Fruit fly (Drosophila melanogaster): Measurements from ENCODE around the gene MED30.

MED30 gene

DNA sequence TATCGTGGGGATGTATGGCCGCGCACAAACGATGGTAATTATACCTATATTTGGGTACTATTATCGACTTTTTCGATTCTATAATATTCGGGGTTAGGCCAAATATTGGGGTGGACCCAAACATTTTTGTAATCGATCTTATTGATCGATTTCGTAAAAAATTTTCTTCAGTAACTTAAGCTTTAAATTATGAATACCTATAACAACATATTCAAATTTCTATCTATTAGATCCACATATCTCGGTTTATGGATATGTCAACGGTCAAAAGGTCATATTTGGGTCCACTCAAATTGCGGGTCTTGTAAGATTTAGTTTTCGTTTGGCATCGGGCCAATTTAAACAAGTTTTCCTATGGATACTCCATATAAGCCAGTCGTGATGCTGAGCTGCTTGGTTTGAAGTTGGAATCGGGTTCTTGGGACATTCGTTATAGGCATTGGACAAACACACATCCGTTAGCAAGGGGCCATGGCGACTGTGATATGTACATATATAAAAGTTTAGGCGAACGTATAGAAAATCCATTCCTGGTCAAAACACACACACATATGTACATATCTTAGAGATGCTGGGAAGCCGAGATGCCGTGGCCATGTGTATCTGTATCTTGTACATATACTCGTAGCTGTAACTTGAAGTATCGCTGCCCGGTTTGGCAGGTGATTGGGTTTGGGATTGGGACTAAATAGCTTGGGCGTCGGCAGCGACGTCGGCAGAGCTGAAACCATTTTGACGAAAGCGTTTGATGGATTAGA lies 46.5 kb upstream of the MED30 start (continued):
- TF ChIP-seq CG12769 (tag; optimal IDR thresholded peaks at IDR 0.05), result peak; percentile 66
- no peak for TF ChIP-seq Sin3A (optimal IDR thresholded peaks at IDR 0.05)
- peak; percentile 60 for TF ChIP-seq NfI (GFP tag; optimal IDR thresholded peaks at IDR 0.05)
- TF ChIP-seq disco-r (GFP tag; optimal IDR thresholded peaks at IDR 0.05), result no peak
- peak; percentile 59 for TF ChIP-seq CG10979 (tag; optimal IDR thresholded peaks at IDR 0.05)
- no peak for TF ChIP-seq ems (GFP tag; optimal IDR thresholded peaks at IDR 0.05)
- TF ChIP-seq dysf (GFP tag; IDR thresholded peaks at IDR 0.05), result peak; percentile 67
- peak; percentile 17 for TF ChIP-seq ERR (GFP tag; optimal IDR thresholded peaks at IDR 0.05)
- TF ChIP-seq pzg (GFP tag; optimal IDR thresholded peaks at IDR 0.05), result no peak
- TF ChIP-seq B-H2 (GFP tag; optimal IDR thresholded peaks at IDR 0.05), result peak; percentile 41
- peak; percentile 62; the same call in 1 of the 2 replicates for TF ChIP-seq CG32532 (GFP tag; IDR thresholded peaks at IDR 0.05)
- peak; percentile 57 for TF ChIP-seq her (GFP tag; optimal IDR thresholded peaks at IDR 0.05)
- TF ChIP-seq CG2889 (GFP tag; IDR thresholded peaks at IDR 0.05), result 0 out of 3 replicates have a peak, but pooled peaks have one; percentile 11
- TF ChIP-seq H2.0 (GFP tag; IDR thresholded peaks at IDR 0.05), result peak; percentile 14; the same call in 1 of the 2 replicates
- TF ChIP-seq NFAT (GFP tag; IDR thresholded peaks at IDR 0.05), result no peak
- no peak for TF ChIP-seq D (optimal IDR thresholded peaks at IDR 0.05)
- peak; percentile 28 for TF ChIP-seq D (GFP tag; optimal IDR thresholded peaks at IDR 0.05)
- TF ChIP-seq CoRest (tag; optimal IDR thresholded peaks at IDR 0.05), result peak; percentile 58
- peak; percentile 79 for TF ChIP-seq CG11695 (GFP tag; IDR thresholded peaks at IDR 0.05)
- TF ChIP-seq salm (tag; optimal IDR thresholded peaks at IDR 0.05), result peak; percentile 41
- no peak for TF ChIP-seq tna (GFP tag; IDR thresholded peaks at IDR 0.05; ENCODE audit: partially characterized antibody)
- no peak for TF ChIP-seq CG10565 (GFP tag; optimal IDR thresholded peaks at IDR 0.05)
- TF ChIP-seq stc (GFP tag; IDR thresholded peaks at IDR 0.05), result peak; percentile 48; the same call in 1 of the 2 replicates
- no peak for TF ChIP-seq stwl (tag; optimal IDR thresholded peaks at IDR 0.05)
- TF ChIP-seq jing (GFP tag; optimal IDR thresholded peaks at IDR 0.05), result peak; percentile 5
- TF ChIP-seq CG3726 (GFP tag; IDR thresholded peaks at IDR 0.05), result no peak
- peak; percentile 41 for TF ChIP-seq CG15601 (tag; optimal IDR thresholded peaks at IDR 0.05)
- TF ChIP-seq hth (optimal IDR thresholded peaks at IDR 0.05), result no peak
- peak; percentile 10 for TF ChIP-seq CG16815 (GFP tag; optimal IDR thresholded peaks at IDR 0.05)
- peak; percentile 72 for TF ChIP-seq Med (GFP tag)
- TF ChIP-seq CG7745 (tag; optimal IDR thresholded peaks at IDR 0.05), result no peak
- no peak for TF ChIP-seq emc (GFP tag; optimal IDR thresholded peaks at IDR 0.05)
- peak; percentile 69 for TF ChIP-seq Xrp1 (GFP tag; IDR thresholded peaks at IDR 0.05)
- TF ChIP-seq Sox100B (GFP tag; optimal IDR thresholded peaks at IDR 0.05), result peak; percentile 63
- peak; percentile 76 for TF ChIP-seq CG3281 (GFP tag; optimal IDR thresholded peaks at IDR 0.05)
- TF ChIP-seq CG1792 (GFP tag; optimal IDR thresholded peaks at IDR 0.05), result no peak
- peak; percentile 38 for TF ChIP-seq tin (GFP tag; optimal IDR thresholded peaks at IDR 0.05)
- TF ChIP-seq scrt (GFP tag; optimal IDR thresholded peaks at IDR 0.05), result peak; percentile 61
- TF ChIP-seq CG12744 (GFP tag; optimal IDR thresholded peaks at IDR 0.05), result peak; percentile 9
- peak; percentile 50; the same call in 1 of the 2 replicates for TF ChIP-seq ara (GFP tag; IDR thresholded peaks at IDR 0.05)
- TF ChIP-seq CG9437 (GFP tag; optimal IDR thresholded peaks at IDR 0.05), result peak; percentile 59
- peak; percentile 70 for TF ChIP-seq CG17568 (GFP tag; optimal IDR thresholded peaks at IDR 0.05)
- no peak for TF ChIP-seq fd64A (GFP tag; optimal IDR thresholded peaks at IDR 0.05)
- peak; percentile 71 for TF ChIP-seq CG12391 (tag; optimal IDR thresholded peaks at IDR 0.05)
- no peak for TF ChIP-seq Oaz (GFP tag; IDR thresholded peaks at IDR 0.05)
- peak; percentile 34 for TF ChIP-seq CG11723 (GFP tag; optimal IDR thresholded peaks at IDR 0.05)
- TF ChIP-seq CG10321 (GFP tag; IDR thresholded peaks at IDR 0.05), result no peak
- no peak for TF ChIP-seq Ets97D (GFP tag; optimal IDR thresholded peaks at IDR 0.05)
- TF ChIP-seq HLH3B (GFP tag; IDR thresholded peaks at IDR 0.05), result peak; percentile 56; the same call in 1 of the 2 replicates
- TF ChIP-seq Oli (tag; optimal IDR thresholded peaks at IDR 0.05), result peak; percentile 62

Measured in whole organism, embryonic.